Worm (Caenorhabditis elegans) whole organism, midembryonic: ENCODE data around the gene H25P19.1.

ENCODE experiments used
- T22C8.4 ChIP-seq: fragments of 200-800 bp; sonication (Bioruptor generic); IDR thresholded peaks from 2 replicates; pipeline ENCODE4 v1.3.6; 2022; ENCODE audit warnings: missing genetic modification characterization, missing compliant biosample characterization
- cog-1 ChIP-seq: sonication (generic microtip); optimal IDR thresholded peaks from 2 replicates; lab custom pipeline; 2016; ENCODE audit warnings: missing genetic modification characterization, missing compliant biosample characterization
- flt-1 ChIP-seq: fragments of 200-800 bp; sonication (Bioruptor generic); IDR thresholded peaks from 2 replicates; pipeline ENCODE4 v1.3.6; 2022; ENCODE audit warnings: missing genetic modification characterization, missing compliant biosample characterization
- klf-2 ChIP-seq: fragments of 200-800 bp; sonication (Bioruptor generic); conservative IDR thresholded peaks from 2 replicates; pipeline ENCODE4 v1.3.6; 2022; ENCODE audit warnings: missing genetic modification reagents, missing genetic modification characterization, missing compliant biosample characterization
- med-1 ChIP-seq: sonication (generic microtip); optimal IDR thresholded peaks from 2 replicates; lab custom pipeline; 2017; ENCODE audit warnings: missing genetic modification characterization, mild to moderate bottlenecking, missing compliant biosample characterization, antibody characterized with exemption, missing genetic modification reagents; ENCODE audit not compliant: insufficient read depth
- ref-1 ChIP-seq: fragments of 200-800 bp; sonication (Bioruptor generic); conservative IDR thresholded peaks from 2 replicates; pipeline ENCODE4 v1.3.6; 2022; ENCODE audit warnings: missing genetic modification reagents, missing genetic modification characterization, missing compliant biosample characterization
- tab-1 ChIP-seq: fragments of 200-800 bp; sonication (Bioruptor generic); IDR thresholded peaks from 2 replicates; pipeline ENCODE4 v1.3.6; 2022; ENCODE audit warnings: missing genetic modification characterization, missing compliant biosample characterization
- ztf-23 ChIP-seq: fragments of 200-800 bp; sonication (Bioruptor generic); IDR thresholded peaks from 2 replicates; pipeline ENCODE4 v1.3.6; 2022; ENCODE audit warnings: missing genetic modification reagents, missing genetic modification characterization, missing compliant biosample characterization
- ztf-29 ChIP-seq: fragments of 200-800 bp; sonication (Bioruptor generic); IDR thresholded peaks from 2 replicates; pipeline ENCODE4 v1.3.6; 2022; ENCODE audit warnings: missing genetic modification reagents, missing genetic modification characterization, missing compliant biosample characterization

ce11 chrV:638328-638727 is 49.2 kb upstream of the H25P19.1 start, which contains the start of gene srj-37:
- TF ChIP-seq tab-1 (GFP tag; lab: Robert Waterston, UW), result no peak
- no peak for TF ChIP-seq ztf-29 (GFP tag; lab: Robert Waterston, UW)
- TF ChIP-seq T22C8.4 (GFP tag; lab: Robert Waterston, UW), result no peak
- TF ChIP-seq cog-1 (tag; lab: Kevin White, UChicago), result no peak
- TF ChIP-seq flt-1, result no peak
- TF ChIP-seq ref-1 (GFP tag; lab: Robert Waterston, UW), result no peak
- TF ChIP-seq med-1 (GFP tag; lab: Kevin White, UChicago), result no peak
- TF ChIP-seq ztf-23 (GFP tag; lab: Robert Waterston, UW), result no peak
- no peak for TF ChIP-seq klf-2
